Fruit fly (Drosophila melanogaster) whole organism, embryonic: ENCODE data around the gene CG10802.

Source experiments
- B-H2 ChIP-seq: fragments of 200-800 bp; sonication (Bioruptor generic); optimal IDR thresholded peaks from 2 replicates; lab custom pipeline; 2018; ENCODE audit warnings: missing biosample characterization, mild to moderate bottlenecking, missing genetic modification characterization
- Bdp1 ChIP-seq: fragments of 200-800 bp; sonication (Bioruptor generic); optimal IDR thresholded peaks from 3 replicates; lab custom pipeline; 2016; ENCODE audit warnings: missing biosample characterization, missing genetic modification characterization
- BtbVII ChIP-seq: fragments of 200-800 bp; sonication (Bioruptor generic); optimal IDR thresholded peaks from 3 replicates; lab custom pipeline; 2017; ENCODE audit warnings: missing biosample characterization, mild to moderate bottlenecking, missing genetic modification characterization
- CG10543 ChIP-seq: fragments of 200-800 bp; sonication (Bioruptor generic); optimal IDR thresholded peaks from 3 replicates; lab custom pipeline; 2017; ENCODE audit warnings: missing biosample characterization, mild to moderate bottlenecking, missing genetic modification characterization, moderate library complexity
- CG10979 ChIP-seq: fragments of 200-800 bp; sonication (Bioruptor generic); optimal IDR thresholded peaks from 2 replicates; lab custom pipeline; 2018; ENCODE audit warnings: missing biosample characterization, mild to moderate bottlenecking, missing genetic modification characterization, moderate library complexity
- CG13287 ChIP-seq: fragments of 200-800 bp; sonication (Bioruptor generic); IDR thresholded peaks from 2 replicates; pipeline ENCODE4 v1.3.6; 2022; ENCODE audit warnings: missing biosample characterization, missing genetic modification characterization; ENCODE audit not compliant: partially characterized antibody
- CG13296 ChIP-seq: fragments of 200-800 bp; sonication (Bioruptor generic); optimal IDR thresholded peaks from 3 replicates; lab custom pipeline; 2018; ENCODE audit warnings: missing biosample characterization, mild to moderate bottlenecking, missing genetic modification characterization
- CG13775 ChIP-seq: fragments of 200-800 bp; sonication (Bioruptor generic); optimal IDR thresholded peaks from 3 replicates; lab custom pipeline; 2017; ENCODE audit warnings: missing biosample characterization, mild to moderate bottlenecking, missing genetic modification characterization
- CG14965 ChIP-seq: fragments of 200-800 bp; sonication (Bioruptor generic); optimal IDR thresholded peaks from 2 replicates; lab custom pipeline; 2016; ENCODE audit warnings: missing biosample characterization, missing genetic modification characterization, borderline replicate concordance
- CG15269 ChIP-seq: fragments of 200-800 bp; sonication (Bioruptor generic); optimal IDR thresholded peaks from 2 replicates; lab custom pipeline; 2018; ENCODE audit warnings: missing biosample characterization, mild to moderate bottlenecking, missing genetic modification characterization, moderate library complexity
- CG15696 ChIP-seq: fragments of 200-800 bp; sonication (Bioruptor generic); optimal IDR thresholded peaks from 2 replicates; lab custom pipeline; 2019; ENCODE audit warnings: missing biosample characterization, mild to moderate bottlenecking, missing genetic modification characterization, moderate library complexity
- CG17359 ChIP-seq: fragments of 200-800 bp; sonication (Bioruptor generic); optimal IDR thresholded peaks from 3 replicates; lab custom pipeline; 2018; ENCODE audit warnings: missing biosample characterization, mild to moderate bottlenecking, missing genetic modification characterization, moderate library complexity
- CG18011 ChIP-seq: fragments of 200-800 bp; sonication (Bioruptor generic); optimal IDR thresholded peaks from 2 replicates; lab custom pipeline; 2017; ENCODE audit warnings: missing biosample characterization, missing genetic modification characterization, mild to moderate bottlenecking, moderate library complexity, missing genotype
- CG2678 ChIP-seq: fragments of 200-800 bp; sonication (Bioruptor generic); optimal IDR thresholded peaks from 3 replicates; lab custom pipeline; 2019; ENCODE audit warnings: missing biosample characterization, mild to moderate bottlenecking, missing genetic modification characterization, moderate library complexity
- CG3065 ChIP-seq: fragments of 200-800 bp; sonication (Bioruptor generic); optimal IDR thresholded peaks from 2 replicates; lab custom pipeline; 2016; ENCODE audit warnings: missing biosample characterization, missing genetic modification characterization
- CG32532 ChIP-seq: fragments of 200-800 bp; sonication (Bioruptor generic); IDR thresholded peaks from 2 replicates; pipeline ENCODE4 v1.3.6; 2022; ENCODE audit warnings: missing biosample characterization, missing genetic modification characterization
- CG34422 ChIP-seq: fragments of 200-800 bp; sonication (Bioruptor generic); IDR thresholded peaks from 3 replicates; pipeline ENCODE4 v1.3.6; 2022; ENCODE audit warnings: missing biosample characterization, missing genetic modification characterization
- CG4282 ChIP-seq: fragments of 200-800 bp; sonication (Bioruptor generic); optimal IDR thresholded peaks from 2 replicates; lab custom pipeline; 2016; ENCODE audit warnings: missing biosample characterization, missing genetic modification characterization
- CG4617 ChIP-seq: fragments of 200-800 bp; sonication (Bioruptor generic); optimal IDR thresholded peaks from 3 replicates; lab custom pipeline; 2016; ENCODE audit warnings: missing biosample characterization, missing genetic modification characterization, borderline replicate concordance
- CG4820 ChIP-seq: fragments of 200-800 bp; sonication (Bioruptor generic); optimal IDR thresholded peaks from 3 replicates; lab custom pipeline; 2016; ENCODE audit warnings: missing biosample characterization, missing genetic modification characterization
- CG6175 ChIP-seq: fragments of 200-800 bp; sonication (Bioruptor generic); IDR thresholded peaks from 3 replicates; pipeline ENCODE4 v1.3.6; 2022; ENCODE audit warnings: missing biosample characterization, missing genetic modification characterization
- CG6254 ChIP-seq: fragments of 200-800 bp; sonication (Bioruptor generic); optimal IDR thresholded peaks from 3 replicates; lab custom pipeline; 2017; ENCODE audit warnings: mild to moderate bottlenecking, missing biosample characterization, missing genetic modification reagents, missing genetic modification characterization
- CG7839 ChIP-seq: fragments of 200-800 bp; sonication (Bioruptor generic); optimal IDR thresholded peaks from 3 replicates; lab custom pipeline; 2018; ENCODE audit warnings: missing biosample characterization, mild to moderate bottlenecking, missing genetic modification characterization, moderate library complexity
- CG8281 ChIP-seq: fragments of 200-800 bp; sonication (Bioruptor generic); optimal IDR thresholded peaks from 2 replicates; lab custom pipeline; 2018; ENCODE audit warnings: missing biosample characterization, mild to moderate bottlenecking, missing genetic modification characterization, moderate library complexity
- CG8944 ChIP-seq: fragments of 200-800 bp; sonication (Bioruptor generic); optimal IDR thresholded peaks from 3 replicates; lab custom pipeline; 2016; ENCODE audit warnings: missing biosample characterization, missing genetic modification characterization
- CG9609 ChIP-seq: fragments of 200-800 bp; sonication (Bioruptor generic); optimal IDR thresholded peaks from 3 replicates; lab custom pipeline; 2016; ENCODE audit warnings: missing biosample characterization, missing genetic modification characterization
- HHEX ChIP-seq: fragments of 200-800 bp; sonication (Bioruptor generic); optimal IDR thresholded peaks from 3 replicates; lab custom pipeline; 2017; ENCODE audit warnings: missing biosample characterization, mild to moderate bottlenecking, missing genetic modification characterization, missing genetic modification reagents
- Hsf ChIP-seq: fragments of 200-800 bp; sonication (Bioruptor generic); optimal IDR thresholded peaks from 3 replicates; lab custom pipeline; 2016; ENCODE audit warnings: missing biosample characterization, missing genetic modification characterization
- Jarid2 ChIP-seq: fragments of 200-800 bp; sonication (Bioruptor generic); optimal IDR thresholded peaks from 3 replicates; lab custom pipeline; 2017; ENCODE audit warnings: mild to moderate bottlenecking, missing biosample characterization, missing genetic modification reagents, missing genetic modification characterization
- Lim3 ChIP-seq: fragments of 200-800 bp; sonication (Bioruptor generic); IDR thresholded peaks from 2 replicates; pipeline ENCODE4 v1.3.6; 2022; ENCODE audit warnings: missing biosample characterization, missing genetic modification characterization
- Six4 ChIP-seq: fragments of 200-800 bp; sonication (Bioruptor generic); optimal IDR thresholded peaks from 2 replicates; lab custom pipeline; 2016; ENCODE audit warnings: missing biosample characterization, missing genetic modification characterization
- ara ChIP-seq: fragments of 200-800 bp; sonication (Bioruptor generic); IDR thresholded peaks from 2 replicates; pipeline ENCODE4 v1.3.6; 2022; ENCODE audit warnings: missing biosample characterization, missing genetic modification characterization
- bsh ChIP-seq, 2 experiments: fragments of 200-800 bp; sonication (Bioruptor generic); optimal IDR thresholded peaks; 2 replicates each; lab custom pipeline; 2017 to 2018; ENCODE audit warnings: mild to moderate bottlenecking in 2 of 2, missing biosample characterization in 2 of 2, missing genetic modification characterization in 2 of 2, moderate library complexity in 1 of 2
- dmrt99B ChIP-seq: fragments of 200-800 bp; sonication (Bioruptor generic); optimal IDR thresholded peaks from 2 replicates; lab custom pipeline; 2018; ENCODE audit warnings: missing biosample characterization, mild to moderate bottlenecking, missing genetic modification characterization, moderate library complexity
- dysf ChIP-seq: fragments of 200-800 bp; sonication (Bioruptor generic); IDR thresholded peaks from 3 replicates; pipeline ENCODE4 v1.3.6; 2022; ENCODE audit warnings: missing biosample characterization, missing genetic modification characterization
- gfzf ChIP-seq: fragments of 200-800 bp; sonication (Bioruptor generic); optimal IDR thresholded peaks from 2 replicates; lab custom pipeline; 2016; ENCODE audit warnings: missing biosample characterization, mild to moderate bottlenecking, missing genetic modification characterization, moderate library complexity
- grau ChIP-seq: fragments of 200-800 bp; optimal IDR thresholded peaks from 3 replicates; lab custom pipeline; 2019; ENCODE audit warnings: missing biosample characterization, mild to moderate bottlenecking, missing genetic modification characterization, moderate library complexity
- ind ChIP-seq: fragments of 200-800 bp; sonication (Bioruptor generic); optimal IDR thresholded peaks from 3 replicates; lab custom pipeline; 2016; ENCODE audit warnings: missing biosample characterization, missing genetic modification characterization
- kay ChIP-seq: fragments of 200-800 bp; sonication (Bioruptor generic); optimal IDR thresholded peaks from 2 replicates; lab custom pipeline; 2016; ENCODE audit warnings: missing biosample characterization, missing genetic modification characterization
- kni ChIP-seq: fragments of 200-800 bp; sonication (Bioruptor generic); optimal IDR thresholded peaks from 3 replicates; lab custom pipeline; 2017; ENCODE audit warnings: mild to moderate bottlenecking, missing biosample characterization, missing genetic modification reagents, missing genetic modification characterization
- org-1 ChIP-seq: fragments of 200-800 bp; sonication (Bioruptor generic); optimal IDR thresholded peaks from 2 replicates; lab custom pipeline; 2017; ENCODE audit warnings: missing biosample characterization, missing genetic modification characterization
- pnt ChIP-seq: fragments of 200-800 bp; sonication (Bioruptor generic); optimal IDR thresholded peaks from 3 replicates; lab custom pipeline; 2016; ENCODE audit warnings: missing biosample characterization, missing genetic modification characterization
- seq ChIP-seq: fragments of 200-800 bp; sonication (Bioruptor generic); IDR thresholded peaks from 2 replicates; pipeline ENCODE4 v1.3.6; 2022; ENCODE audit warnings: missing biosample characterization, missing genetic modification characterization
- slbo ChIP-seq: fragments of 200-800 bp; sonication (Bioruptor generic); IDR thresholded peaks from 2 replicates; pipeline ENCODE4 v1.3.6; 2022; ENCODE audit warnings: missing biosample characterization, missing genetic modification characterization
- stc ChIP-seq: fragments of 200-800 bp; sonication (Bioruptor generic); IDR thresholded peaks from 2 replicates; pipeline ENCODE4 v1.3.6; 2022; ENCODE audit warnings: missing biosample characterization, missing genetic modification characterization
- tap ChIP-seq: fragments of 200-800 bp; optimal IDR thresholded peaks from 3 replicates; lab custom pipeline; 2019; ENCODE audit warnings: missing biosample characterization, mild to moderate bottlenecking, missing genetic modification characterization, moderate library complexity
- vfl ChIP-seq: fragments of 200-800 bp; sonication (Bioruptor generic); optimal IDR thresholded peaks from 2 replicates; lab custom pipeline; 2016; ENCODE audit warnings: missing biosample characterization, missing genetic modification characterization
- vvl ChIP-seq: fragments of 200-800 bp; sonication (Bioruptor generic); IDR thresholded peaks from 2 replicates; pipeline ENCODE4 v1.3.6; 2022; ENCODE audit warnings: missing biosample characterization, missing genetic modification characterization
- wdn ChIP-seq: fragments of 200-800 bp; sonication (Bioruptor generic); IDR thresholded peaks from 2 replicates; pipeline ENCODE4 v1.3.6; 2022; ENCODE audit warnings: missing biosample characterization, missing genetic modification characterization
- zfh1 ChIP-seq: fragments of 200-800 bp; sonication (Bioruptor generic); IDR thresholded peaks from 3 replicates; pipeline ENCODE4 v1.3.6; 2022; ENCODE audit warnings: missing biosample characterization, missing genetic modification characterization

Gene CG10802

dm6 chrX:3455431-3456001 is 27.2 kb upstream of the CG10802 start (continued):
- TF ChIP-seq ind (peak; percentile 22), CG18011 (GFP tag; lab: Kevin White, UChicago) (no peak), org-1 (GFP tag; lab: Kevin White, UChicago) (peak; percentile 2), gfzf (GFP tag; lab: Kevin White, UChicago) (no peak), kni (no peak), CG14965 (no peak), seq (GFP tag; lab: Robert Waterston, UW) (peak; percentile 46), CG13296 (no peak), kay (GFP tag; lab: Kevin White, UChicago) (no peak), CG13775 (GFP tag; lab: Kevin White, UChicago) (peak; percentile 19), CG13287 (no peak), CG15269 (tag; lab: Kevin White, UChicago) (peak; percentile 61), CG2678 (peak; percentile 74), Jarid2 (GFP tag; lab: Kevin White, UChicago) (no peak), dmrt99B (tag; lab: Kevin White, UChicago) (peak; percentile 74), CG8281 (tag; lab: Kevin White, UChicago) (peak; percentile 11), ara (GFP tag; lab: Robert Waterston, UW) (no peak), CG17359 (peak; percentile 51), CG6254 (GFP tag; lab: Kevin White, UChicago) (peak; percentile 12), CG3065 (GFP tag; lab: Kevin White, UChicago) (no peak), tap (tag; lab: Kevin White, UChicago) (peak; percentile 50), CG6175 (no peak), CG4820 (peak; percentile 1), Lim3 (GFP tag; lab: Robert Waterston, UW) (no peak), stc (GFP tag; lab: Robert Waterston, UW) (peak; percentile 41; the same call in 1 of the 2 replicates), CG10979 (tag; lab: Kevin White, UChicago) (peak; percentile 65), CG7839 (tag; lab: Kevin White, UChicago) (peak; percentile 70), CG9609 (GFP tag; lab: Kevin White, UChicago) (no peak), CG10543 (GFP tag; lab: Kevin White, UChicago) (peak; percentile 18), CG34422 (GFP tag; lab: Robert Waterston, UW) (no peak), CG4617 (GFP tag; lab: Kevin White, UChicago) (no peak), Hsf (GFP tag; lab: Kevin White, UChicago) (no peak), Bdp1 (GFP tag; lab: Kevin White, UChicago) (no peak), slbo (GFP tag; lab: Robert Waterston, UW) (no peak), wdn (GFP tag; lab: Robert Waterston, UW) (no peak), B-H2 (GFP tag; lab: Kevin White, UChicago) (no peak), grau (tag; lab: Kevin White, UChicago) (peak; percentile 69), Six4 (GFP tag; lab: Kevin White, UChicago) (peak; percentile 32), BtbVII (GFP tag; lab: Kevin White, UChicago) (peak; percentile 16), CG32532 (GFP tag; lab: Robert Waterston, UW) (peak; percentile 41), vfl (GFP tag; lab: Kevin White, UChicago) (no peak), CG15696 (tag; lab: Kevin White, UChicago) (no peak), zfh1 (0 out of 3 replicates have a peak, but pooled peaks have one; percentile 15), CG4282 (no peak), CG8944 (no peak), dysf (GFP tag; lab: Robert Waterston, UW) (peak; percentile 63; the same call in 2 of the 3 replicates), bsh (GFP tag; optimal IDR thresholded peaks at IDR 0.05; lab: Kevin White, UChicago) (peak in 1 of 2 experiments; percentile 72), vvl (GFP tag; lab: Robert Waterston, UW) (0 out of 2 replicates have a peak, but pooled peaks have one; percentile 15), pnt (GFP tag; lab: Kevin White, UChicago) (peak; percentile 4), HHEX (peak; percentile 23)
